Fruit fly (Drosophila melanogaster): ENCODE data around the gene Rpn5.

Gene Rpn5

dm6 chr3R:5833948-5834504, 44.7 kb downstream of the Rpn5 start (continued):
- TF ChIP-seq ham (GFP tag; IDR thresholded peaks at IDR 0.05) (no peak), slbo (GFP tag; IDR thresholded peaks at IDR 0.05) (0 out of 2 replicates have a peak, but pooled peaks have one; percentile 14), Sox102F (GFP tag; optimal IDR thresholded peaks at IDR 0.05) (peak; percentile 42), dmrt99B (tag; optimal IDR thresholded peaks at IDR 0.05) (peak; percentile 44), ind (GFP tag; optimal IDR thresholded peaks at IDR 0.05) (no peak), lmd (GFP tag; IDR thresholded peaks at IDR 0.05) (0 out of 2 replicates have a peak, but pooled peaks have one; percentile 14), Hr51 (GFP tag; optimal IDR thresholded peaks at IDR 0.05) (peak in 1 of 2 experiments; percentile 19), Antp (GFP tag; optimal IDR thresholded peaks at IDR 0.05) (peak; percentile 11), CG1024 (GFP tag; IDR thresholded peaks at IDR 0.05) (no peak), CG16779 (GFP tag; IDR thresholded peaks at IDR 0.05) (no peak), CG3995 (GFP tag; optimal IDR thresholded peaks at IDR 0.05) (no peak), stwl (tag; optimal IDR thresholded peaks at IDR 0.05) (no peak), Ada2b (GFP tag; IDR thresholded peaks at IDR 0.05) (peak; percentile 26; the same call in 1 of the 2 replicates), row (GFP tag; IDR thresholded peaks at IDR 0.05) (peak; percentile 58), Ets65A (GFP tag) (peak; percentile 85), twi (tag; optimal IDR thresholded peaks at IDR 0.05) (no peak), gem (tag; optimal IDR thresholded peaks at IDR 0.05) (peak; percentile 44), Ptx1 (GFP tag; IDR thresholded peaks at IDR 0.05) (peak; percentile 49; the same call in 1 of the 2 replicates), Aef1 (GFP tag; IDR thresholded peaks at IDR 0.05) (0 out of 3 replicates have a peak, but pooled peaks have one; percentile 37), nmo (GFP tag; optimal IDR thresholded peaks at IDR 0.05) (peak; percentile 25), phol (tag; optimal IDR thresholded peaks at IDR 0.05) (no peak), pan (optimal IDR thresholded peaks at IDR 0.05) (no peak), pan (GFP tag; optimal IDR thresholded peaks at IDR 0.05 in 1 of 2, IDR thresholded peaks at IDR 0.05 in 1 of 2) (peak in 1 of 2 experiments; percentile 54), CG17359 (tag; optimal IDR thresholded peaks at IDR 0.05) (peak; percentile 28), CG32532 (GFP tag; IDR thresholded peaks at IDR 0.05) (peak; percentile 40; the same call in 1 of the 2 replicates), gsb-n (tag; optimal IDR thresholded peaks at IDR 0.05) (no peak), Sox100B (GFP tag; optimal IDR thresholded peaks at IDR 0.05) (no peak), Hr39 (optimal IDR thresholded peaks at IDR 0.05) (no peak), dysf (GFP tag; IDR thresholded peaks at IDR 0.05) (peak; percentile 31; the same call in 1 of the 3 replicates), CG10565 (GFP tag; optimal IDR thresholded peaks at IDR 0.05) (no peak), Stat92E (GFP tag; optimal IDR thresholded peaks at IDR 0.05) (no peak), sob (GFP tag; IDR thresholded peaks at IDR 0.05) (peak; percentile 27; the same call in 1 of the 2 replicates), CG10654 (GFP tag; optimal IDR thresholded peaks at IDR 0.05) (no peak), ara (GFP tag; IDR thresholded peaks at IDR 0.05) (peak; percentile 48; the same call in 1 of the 2 replicates), Drgx (GFP tag; IDR thresholded peaks at IDR 0.05) (peak; percentile 95), amos (GFP tag; IDR thresholded peaks at IDR 0.05; ENCODE audit: partially characterized antibody) (no peak), CoRest (tag; optimal IDR thresholded peaks at IDR 0.05) (peak; percentile 4), lab (GFP tag; optimal IDR thresholded peaks at IDR 0.05) (peak; percentile 32), CG9817 (tag; optimal IDR thresholded peaks at IDR 0.05) (no peak), corto (GFP tag; optimal IDR thresholded peaks at IDR 0.05) (peak; percentile 36), Sry-δ (GFP tag; optimal IDR thresholded peaks at IDR 0.05) (peak; percentile 2), C15 (GFP tag; IDR thresholded peaks at IDR 0.05) (0 out of 3 replicates have a peak, but pooled peaks have one; percentile 19), Xrp1 (GFP tag; IDR thresholded peaks at IDR 0.05) (peak; percentile 30; the same call in 1 of the 2 replicates), CG9932 (GFP tag; IDR thresholded peaks at IDR 0.05) (0 out of 2 replicates have a peak, but pooled peaks have one; percentile 27), so (GFP tag; IDR thresholded peaks at IDR 0.05) (0 out of 3 replicates have a peak, but pooled peaks have one; percentile 39), CG15269 (tag; optimal IDR thresholded peaks at IDR 0.05) (peak; percentile 9), bsh (GFP tag; optimal IDR thresholded peaks at IDR 0.05) (peak in 1 of 2 experiments; percentile 78), CG1602 (GFP tag; optimal IDR thresholded peaks at IDR 0.05) (no peak), lbe (GFP tag; optimal IDR thresholded peaks at IDR 0.05) (peak; percentile 49), Rfx (GFP tag; IDR thresholded peaks at IDR 0.05) (0 out of 2 replicates have a peak, but pooled peaks have one; percentile 25)

All from whole organism, embryonic.